Worm (Caenorhabditis elegans) whole organism, mixed stage, embryonic: ENCODE results near the gene K01A11.3.

Experiments
- blmp-1 ChIP-seq: fragments of 150-350 bp; optimal IDR thresholded peaks from 2 replicates; lab custom pipeline; 2014; ENCODE audit warnings: missing biosample characterization, missing genetic modification characterization
- elt-3 ChIP-seq: fragments of 150-350 bp; optimal IDR thresholded peaks from 2 replicates; lab custom pipeline; 2014; ENCODE audit warnings: missing biosample characterization, missing genetic modification characterization
- nhr-237 ChIP-seq: fragments of 150-350 bp; optimal IDR thresholded peaks from 2 replicates; lab custom pipeline; 2014; ENCODE audit warnings: missing biosample characterization, missing genetic modification characterization
- nhr-76 ChIP-seq: sonication (generic microtip); optimal IDR thresholded peaks from 2 replicates; lab custom pipeline; 2017; ENCODE audit warnings: missing biosample characterization, missing genetic modification characterization
- unc-62 ChIP-seq: fragments of 150-350 bp; optimal IDR thresholded peaks from 2 replicates; lab custom pipeline; 2014; ENCODE audit warnings: missing biosample characterization, missing genetic modification reagents, missing genetic modification characterization

ce11 chrIII:3480950-3481349 is 28.5 kb upstream of the K01A11.3 start:
- TF ChIP-seq nhr-237 (no peak), nhr-76 (tag; lab: Kevin White, UChicago) (no peak), unc-62 (GFP tag; lab: Kevin White, UChicago) (no peak), elt-3 (no peak), blmp-1 (tag; lab: Kevin White, UChicago) (no peak)
